Fruit fly (Drosophila melanogaster): ENCODE measurements around the gene Gbs-76A.

DNA sequence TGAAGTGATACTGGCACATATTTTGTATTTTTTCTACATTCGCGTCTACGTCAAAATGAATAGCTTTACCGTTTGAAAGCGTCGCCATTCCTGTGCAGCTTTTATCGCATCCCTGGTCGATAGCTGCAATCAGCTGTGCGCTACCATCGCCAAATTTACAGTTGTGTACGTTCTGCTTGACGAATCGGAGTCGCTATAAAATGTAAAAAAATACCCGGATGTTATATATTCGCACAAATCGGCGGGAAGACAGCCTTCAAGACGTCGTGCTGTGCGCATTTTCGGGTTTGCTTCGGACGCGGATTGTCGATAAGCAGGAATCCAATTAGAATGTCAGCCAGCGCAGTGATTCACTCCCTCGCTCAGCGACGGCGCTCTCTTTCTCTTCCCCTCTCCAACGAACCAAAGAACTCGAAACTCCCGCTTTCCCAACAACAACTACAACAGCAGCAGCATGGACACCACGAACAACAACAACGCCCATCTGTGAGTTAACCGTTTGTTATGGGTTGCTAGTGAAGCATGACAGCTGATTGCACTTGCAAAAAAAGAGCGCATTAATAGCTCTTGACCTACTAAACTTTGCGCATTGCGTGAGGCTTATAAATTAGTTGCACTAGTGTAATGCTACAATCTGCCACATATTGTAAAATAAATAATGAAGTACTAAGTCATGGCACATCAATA, 2.2 kb upstream of the Gbs-76A start:
- TF ChIP-seq EcR (GFP tag; optimal IDR thresholded peaks at IDR 0.05) (no peak), pan (optimal IDR thresholded peaks at IDR 0.05) (no peak), CG8478 (optimal IDR thresholded peaks at IDR 0.05) (no peak), usp (GFP tag; optimal IDR thresholded peaks at IDR 0.05) (no peak), psq (optimal IDR thresholded peaks at IDR 0.05) (no peak)

All from whole organism.